Fruit fly (Drosophila melanogaster) whole organism, adult: ENCODE results near the gene upd2.

Source experiments
- CG11617 ChIP-seq: fragments of 200-800 bp; sonication (Bioruptor generic); optimal IDR thresholded peaks from 2 replicates; lab custom pipeline; 2017; ENCODE audit warnings: mild to moderate bottlenecking, missing biosample characterization, missing genetic modification reagents, missing genetic modification characterization
- CG12768 ChIP-seq: fragments of 200-800 bp; sonication (Bioruptor generic); optimal IDR thresholded peaks from 2 replicates; lab custom pipeline; 2017; ENCODE audit warnings: missing biosample characterization, missing genetic modification characterization, mild to moderate bottlenecking, moderate library complexity, missing genetic modification reagents
- CG14711 ChIP-seq: fragments of 200-800 bp; sonication (Bioruptor generic); optimal IDR thresholded peaks from 2 replicates; lab custom pipeline; 2018; ENCODE audit warnings: missing biosample characterization, mild to moderate bottlenecking, missing genetic modification characterization, moderate library complexity
- CG1620 ChIP-seq: fragments of 200-800 bp; sonication (Bioruptor generic); optimal IDR thresholded peaks from 2 replicates; lab custom pipeline; 2016; ENCODE audit warnings: missing biosample characterization, missing genetic modification characterization
- CG33017 ChIP-seq: fragments of 200-800 bp; sonication (Bioruptor generic); optimal IDR thresholded peaks from 2 replicates; lab custom pipeline; 2018; ENCODE audit warnings: missing biosample characterization, mild to moderate bottlenecking, missing genetic modification characterization, moderate library complexity
- CG5204 ChIP-seq: fragments of 200-800 bp; sonication (Bioruptor generic); optimal IDR thresholded peaks from 2 replicates; lab custom pipeline; 2016; ENCODE audit warnings: missing biosample characterization, missing genetic modification characterization
- CG7045 ChIP-seq: fragments of 200-800 bp; sonication (Bioruptor generic); optimal IDR thresholded peaks from 2 replicates; lab custom pipeline; 2017; ENCODE audit warnings: missing biosample characterization, mild to moderate bottlenecking, missing genetic modification characterization
- CG7101 ChIP-seq: fragments of 200-800 bp; sonication (Bioruptor generic); optimal IDR thresholded peaks from 2 replicates; lab custom pipeline; 2018; ENCODE audit warnings: missing biosample characterization, mild to moderate bottlenecking, missing genetic modification characterization, moderate library complexity
- Clk ChIP-seq: fragments of 200-800 bp; sonication (Bioruptor generic); optimal IDR thresholded peaks from 2 replicates; lab custom pipeline; 2017; ENCODE audit warnings: missing biosample characterization, missing genetic modification characterization
- Crg-1 ChIP-seq: fragments of 200-800 bp; sonication (Bioruptor generic); optimal IDR thresholded peaks from 2 replicates; lab custom pipeline; 2016; ENCODE audit warnings: missing biosample characterization, missing genetic modification characterization
- Hr96 ChIP-seq: fragments of 200-800 bp; sonication (Bioruptor generic); optimal IDR thresholded peaks from 2 replicates; lab custom pipeline; 2016; ENCODE audit warnings: missing biosample characterization, missing genetic modification characterization
- Mnt ChIP-seq: fragments of 200-800 bp; sonication (Bioruptor generic); optimal IDR thresholded peaks from 2 replicates; lab custom pipeline; 2016; ENCODE audit warnings: missing biosample characterization, mild to moderate bottlenecking, missing genetic modification characterization
- bab1 ChIP-seq: fragments of 200-800 bp; sonication (Bioruptor generic); optimal IDR thresholded peaks from 3 replicates; lab custom pipeline; 2019; ENCODE audit warnings: missing biosample characterization, mild to moderate bottlenecking, missing genetic modification characterization, moderate library complexity
- cic ChIP-seq: fragments of 200-800 bp; sonication (Bioruptor generic); optimal IDR thresholded peaks from 2 replicates; lab custom pipeline; 2017; ENCODE audit warnings: missing biosample characterization, mild to moderate bottlenecking, missing genetic modification characterization, moderate library complexity
- cnc ChIP-seq, 2 experiments: fragments of >200 bp; optimal IDR thresholded peaks; 2 replicates each; lab custom pipeline; 2017
- kay ChIP-seq: fragments of 200-800 bp; sonication (Bioruptor generic); peaks from one replicate; lab custom pipeline; 2016; ENCODE audit warnings: missing biosample characterization, missing genetic modification characterization, borderline replicate concordance
- ovo ChIP-seq: fragments of 200-800 bp; sonication (Bioruptor generic); optimal IDR thresholded peaks from 2 replicates; lab custom pipeline; 2016; ENCODE audit warnings: missing biosample characterization, missing genetic modification characterization
- pad ChIP-seq: fragments of 200-800 bp; sonication (Bioruptor generic); optimal IDR thresholded peaks from 3 replicates; lab custom pipeline; 2017; ENCODE audit warnings: missing biosample characterization, missing genetic modification characterization, mild to moderate bottlenecking, moderate library complexity, missing genetic modification reagents
- tj ChIP-seq: fragments of 200-800 bp; sonication (Bioruptor generic); optimal IDR thresholded peaks from 3 replicates; lab custom pipeline; 2017; ENCODE audit warnings: missing biosample characterization, mild to moderate bottlenecking, missing genetic modification characterization, moderate library complexity
- toe ChIP-seq: fragments of 200-800 bp; sonication (Bioruptor generic); optimal IDR thresholded peaks from 2 replicates; lab custom pipeline; 2016; ENCODE audit warnings: missing biosample characterization, missing genetic modification characterization

upd2 gene

dm6 chrX:18246842-18247241 is 3.8 kb upstream of the upd2 start:
- TF ChIP-seq CG33017 (no peak), CG11617 (no peak), tj (GFP tag; lab: Kevin White, UChicago) (no peak), toe (GFP tag; lab: Kevin White, UChicago) (no peak), CG5204 (no peak), cnc (optimal IDR thresholded peaks at IDR 0.05; lab: Kevin White, UChicago) (no peak), CG7101 (tag; lab: Kevin White, UChicago) (no peak), CG14711 (tag; lab: Kevin White, UChicago) (no peak), ovo (no peak), CG7045 (GFP tag; lab: Kevin White, UChicago) (no peak), CG12768 (GFP tag; lab: Kevin White, UChicago) (no peak), Hr96 (no peak), bab1 (no peak), pad (GFP tag; lab: Kevin White, UChicago) (no peak), kay (GFP tag; lab: Kevin White, UChicago) (no peak), cic (GFP tag; lab: Kevin White, UChicago) (no peak), CG1620 (GFP tag; lab: Kevin White, UChicago) (no peak), Clk (no peak), Crg-1 (GFP tag; lab: Kevin White, UChicago) (no peak)

dm6 chrX:18245182-18245581 is 2.1 kb upstream of the upd2 start:
- TF ChIP-seq Crg-1 (GFP tag; lab: Kevin White, UChicago): no peak
- no peak for TF ChIP-seq Hr96
- TF ChIP-seq CG11617: no peak
- TF ChIP-seq tj (GFP tag; lab: Kevin White, UChicago): no peak
- TF ChIP-seq CG1620 (GFP tag; lab: Kevin White, UChicago): no peak
- no peak for TF ChIP-seq CG7045 (GFP tag; lab: Kevin White, UChicago)
- TF ChIP-seq bab1: no peak
- TF ChIP-seq CG33017: no peak
- no peak for TF ChIP-seq pad (GFP tag; lab: Kevin White, UChicago)
- TF ChIP-seq kay (GFP tag; lab: Kevin White, UChicago): no peak
- TF ChIP-seq ovo: no peak

- TF ChIP-seq tj (GFP tag; lab: Kevin White, UChicago) (no peak), ovo (no peak), kay (GFP tag; lab: Kevin White, UChicago) (no peak), Hr96 (no peak), pad (GFP tag; lab: Kevin White, UChicago) (no peak), CG14711 (tag; lab: Kevin White, UChicago) (no peak), toe (GFP tag; lab: Kevin White, UChicago) (no peak), Clk (no peak), CG7045 (GFP tag; lab: Kevin White, UChicago) (no peak), CG7101 (tag; lab: Kevin White, UChicago) (no peak), bab1 (no peak), CG11617 (no peak), Crg-1 (GFP tag; lab: Kevin White, UChicago) (no peak), CG12768 (GFP tag; lab: Kevin White, UChicago) (no peak), cnc (optimal IDR thresholded peaks at IDR 0.05; lab: Kevin White, UChicago) (no peak), Mnt (GFP tag; lab: Kevin White, UChicago) (no peak)
Measured at dm6 chrX:18243376-18244272, 540 bp upstream of the upd2 start.

- TF ChIP-seq CG14711 (tag; lab: Kevin White, UChicago) (no peak), cic (GFP tag; lab: Kevin White, UChicago) (no peak), toe (GFP tag; lab: Kevin White, UChicago) (no peak), pad (GFP tag; lab: Kevin White, UChicago) (no peak), kay (GFP tag; lab: Kevin White, UChicago) (no peak), CG1620 (GFP tag; lab: Kevin White, UChicago) (no peak), Mnt (GFP tag; lab: Kevin White, UChicago) (no peak), cnc (optimal IDR thresholded peaks at IDR 0.05; lab: Kevin White, UChicago) (no peak), tj (GFP tag; lab: Kevin White, UChicago) (no peak), ovo (no peak)
Measured at dm6 chrX:18241267-18241666, 1.8 kb downstream of the upd2 start.

- TF ChIP-seq CG1620 (GFP tag; lab: Kevin White, UChicago) (no peak), bab1 (peak; percentile 51)
Measured at dm6 chrX:18239301-18239700, 3.8 kb downstream of the upd2 start.

- TF ChIP-seq Hr96 (no peak), Crg-1 (GFP tag; lab: Kevin White, UChicago) (no peak), CG1620 (GFP tag; lab: Kevin White, UChicago) (no peak), bab1 (no peak), CG12768 (GFP tag; lab: Kevin White, UChicago) (no peak), CG7045 (GFP tag; lab: Kevin White, UChicago) (no peak), CG7101 (tag; lab: Kevin White, UChicago) (no peak), CG14711 (tag; lab: Kevin White, UChicago) (no peak), CG5204 (no peak), CG33017 (no peak), cic (GFP tag; lab: Kevin White, UChicago) (no peak), CG11617 (no peak)
Measured at dm6 chrX:18238449-18238848, 4.6 kb downstream of the upd2 start.
